Fruit fly (Drosophila melanogaster): ENCODE results near the gene Obp19b.

Obp19b gene

DNA sequence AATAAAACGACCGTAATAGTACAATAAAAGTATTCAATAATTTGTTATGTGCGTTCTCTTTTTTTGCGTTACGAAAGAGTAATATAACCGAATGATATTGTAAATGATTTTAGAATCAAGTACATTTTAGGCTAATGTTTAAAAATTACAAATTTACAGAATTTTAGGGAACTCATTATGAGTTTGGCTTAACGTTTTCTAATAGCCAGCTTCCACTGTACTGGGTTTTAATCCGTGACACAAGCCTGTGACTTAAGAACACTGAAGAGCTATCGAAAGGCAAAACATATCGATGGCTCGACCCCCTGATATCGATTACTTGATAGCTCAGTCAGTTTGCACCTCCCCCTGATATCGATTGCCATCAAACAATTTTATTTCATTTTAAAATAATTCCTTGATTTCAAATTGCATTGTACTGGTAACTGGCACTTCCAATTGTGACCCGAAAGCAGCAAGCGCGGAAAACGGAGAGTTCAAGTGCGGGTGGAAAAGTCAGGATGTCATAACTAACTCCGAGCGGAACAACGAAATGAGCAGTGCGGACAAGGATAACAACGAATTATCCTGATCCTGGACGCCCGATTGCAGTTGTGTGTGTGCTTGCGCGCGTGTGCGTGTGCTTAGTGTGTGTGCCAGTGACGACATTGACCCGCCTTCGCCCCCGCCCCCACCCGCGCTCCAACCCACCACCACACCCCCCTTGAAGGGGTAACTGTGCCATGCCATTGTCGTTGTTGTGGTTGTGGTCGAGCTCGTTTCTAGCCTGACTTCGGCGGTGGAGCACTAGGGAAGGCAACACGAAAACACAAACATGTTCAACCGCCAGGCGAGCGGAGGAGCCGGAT, 22.2 kb upstream of the Obp19b start, which contains the start of gene HERC2:
TSS of gene HERC2 (plus strand) at position 330 of the 848 bp plus-strand sequence.
- TF ChIP-seq CG8159 (tag; optimal IDR thresholded peaks at IDR 0.05) (peak; percentile 21), Pif1B (GFP tag; optimal IDR thresholded peaks at IDR 0.05) (no peak), CG10348 (GFP tag; IDR thresholded peaks at IDR 0.05) (no peak), D1 (tag; optimal IDR thresholded peaks at IDR 0.05) (no peak), EcR (GFP tag; optimal IDR thresholded peaks at IDR 0.05) (no peak), CG14655 (GFP tag; optimal IDR thresholded peaks at IDR 0.05) (no peak), CG9948 (tag; optimal IDR thresholded peaks at IDR 0.05) (no peak), CG12605 (GFP tag; IDR thresholded peaks at IDR 0.05) (0 out of 2 replicates have a peak, but pooled peaks have one; percentile 9), CG15710 (tag; optimal IDR thresholded peaks at IDR 0.05) (peak; percentile 25), fd96Ca (GFP tag; IDR thresholded peaks at IDR 0.05) (no peak; the same call in 2 of the 3 replicates), CG13204 (GFP tag; optimal IDR thresholded peaks at IDR 0.05) (no peak), CG4496 (GFP tag; IDR thresholded peaks at IDR 0.05) (peak; percentile 44; the same call in 1 of the 3 replicates), Ets98B (GFP tag; IDR thresholded peaks at IDR 0.05) (peak; percentile 47), rn (GFP tag; IDR thresholded peaks at IDR 0.05) (no peak), CG8301 (tag; optimal IDR thresholded peaks at IDR 0.05) (no peak), CG34367 (tag; optimal IDR thresholded peaks at IDR 0.05) (peak; percentile 19), gl (tag; optimal IDR thresholded peaks at IDR 0.05) (no peak), CG17806 (tag; optimal IDR thresholded peaks at IDR 0.05) (peak; percentile 20), CG32121 (GFP tag; IDR thresholded peaks at IDR 0.05) (no peak; the same call in 1 of the 2 replicates)

DNA sequence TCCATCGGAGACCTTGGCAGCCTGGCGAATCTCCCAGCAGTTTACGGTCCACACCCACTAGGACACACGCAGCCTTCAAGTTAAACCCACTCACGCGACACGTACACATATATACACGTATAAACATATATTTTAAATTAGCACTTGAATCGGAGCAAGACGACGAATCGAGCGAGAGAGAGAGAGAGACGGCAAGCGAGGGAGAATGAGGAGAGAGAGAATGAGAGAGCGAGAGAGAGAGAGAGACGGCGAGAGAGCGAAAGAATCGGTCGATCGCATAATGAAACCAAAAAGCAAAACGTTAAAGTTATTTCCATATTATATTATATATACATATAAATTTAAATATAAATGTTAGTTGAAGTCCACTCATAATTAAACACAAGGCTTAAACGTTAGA, 4.9 kb upstream of the Obp19b start:
- TF ChIP-seq CG32121 (GFP tag; IDR thresholded peaks at IDR 0.05) (no peak), Pif1A (GFP tag; optimal IDR thresholded peaks at IDR 0.05) (no peak), EcR (GFP tag; optimal IDR thresholded peaks at IDR 0.05) (no peak), CG15710 (tag; optimal IDR thresholded peaks at IDR 0.05) (no peak)

DNA sequence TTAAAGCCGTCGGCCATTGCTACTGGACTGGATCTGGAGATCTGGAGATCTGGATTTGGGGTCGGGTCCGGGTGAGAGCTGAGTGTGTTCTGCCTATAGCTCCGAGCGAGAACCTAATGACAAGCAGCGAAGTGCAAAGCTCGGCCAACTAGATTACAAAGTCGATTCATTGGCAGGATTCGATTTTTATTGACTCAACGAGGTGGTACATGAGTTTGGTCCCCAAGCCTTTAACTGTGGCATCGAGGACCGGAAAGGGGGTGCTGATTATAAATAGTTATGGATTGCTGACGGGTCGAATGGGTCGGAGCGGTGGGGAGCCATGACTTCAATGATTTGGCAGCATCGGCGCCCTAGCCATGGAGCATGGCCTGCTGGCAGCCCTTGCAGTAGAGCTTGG, 3.1 kb upstream of the Obp19b start, which contains the start of gene CG15459:
TSS of gene CG15459 (minus strand) at position 101 of the 400 bp plus-strand sequence.
- TF ChIP-seq CG15710 (tag; optimal IDR thresholded peaks at IDR 0.05) (no peak), CG8301 (tag; optimal IDR thresholded peaks at IDR 0.05) (no peak), CG9948 (tag; optimal IDR thresholded peaks at IDR 0.05) (no peak), CG34367 (tag; optimal IDR thresholded peaks at IDR 0.05) (no peak)

DNA sequence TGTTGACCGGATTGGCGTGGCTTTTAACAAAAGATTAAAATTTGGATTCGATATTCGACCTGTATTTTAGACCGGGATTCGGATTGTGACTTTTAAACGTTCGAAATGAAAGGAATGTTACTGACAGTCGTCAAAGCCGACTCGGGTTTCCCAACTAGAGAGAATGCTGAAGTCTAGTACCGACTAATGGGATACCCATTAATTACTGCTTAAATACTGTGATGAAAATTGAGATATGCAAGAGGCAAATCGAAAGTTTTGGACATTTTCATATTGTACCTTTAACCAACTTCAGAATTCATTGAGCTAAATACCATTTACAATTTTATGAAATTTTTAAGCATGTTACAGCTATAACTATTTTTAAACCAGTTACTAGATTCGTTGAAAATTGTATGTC, 2.4 kb upstream of the Obp19b start, which contains the start of gene CG15458:
TSS of gene CG15458 (minus strand) at position 101 of the 400 bp plus-strand sequence.
- TF ChIP-seq CG17806 (tag; optimal IDR thresholded peaks at IDR 0.05) = no peak
- no peak for TF ChIP-seq Ets98B (GFP tag; IDR thresholded peaks at IDR 0.05)
- no peak for TF ChIP-seq D1 (tag; optimal IDR thresholded peaks at IDR 0.05)
- TF ChIP-seq CG13204 (GFP tag; optimal IDR thresholded peaks at IDR 0.05) = no peak
- no peak for TF ChIP-seq EcR (GFP tag; optimal IDR thresholded peaks at IDR 0.05)
- TF ChIP-seq CG12605 (GFP tag; IDR thresholded peaks at IDR 0.05) = no peak
- no peak for TF ChIP-seq CG34367 (tag; optimal IDR thresholded peaks at IDR 0.05)
- no peak for TF ChIP-seq rn (GFP tag; IDR thresholded peaks at IDR 0.05)
- TF ChIP-seq Snoo (tag; optimal IDR thresholded peaks at IDR 0.05) = no peak
- TF ChIP-seq CG14655 (GFP tag; optimal IDR thresholded peaks at IDR 0.05) = no peak
- TF ChIP-seq CG8301 (tag; optimal IDR thresholded peaks at IDR 0.05) = no peak
- no peak for TF ChIP-seq CG4496 (GFP tag; IDR thresholded peaks at IDR 0.05)
- no peak for TF ChIP-seq CG10348 (GFP tag; IDR thresholded peaks at IDR 0.05)

dm6 chrX:20415444-20415843, 1.1 kb upstream of the Obp19b start, which contains the start of gene Obp19a:
TSS of gene Obp19a (plus strand) at chrX:20415744.
- TF ChIP-seq CG13204 (GFP tag; optimal IDR thresholded peaks at IDR 0.05) (no peak), CG9948 (tag; optimal IDR thresholded peaks at IDR 0.05) (no peak), rn (GFP tag; IDR thresholded peaks at IDR 0.05) (no peak), gl (tag; optimal IDR thresholded peaks at IDR 0.05) (no peak), CG8159 (tag; optimal IDR thresholded peaks at IDR 0.05) (no peak), CG12605 (GFP tag; IDR thresholded peaks at IDR 0.05) (no peak), CG32121 (GFP tag; IDR thresholded peaks at IDR 0.05) (no peak), CG17806 (tag; optimal IDR thresholded peaks at IDR 0.05) (no peak), fd96Ca (GFP tag; IDR thresholded peaks at IDR 0.05) (no peak), Snoo (tag; optimal IDR thresholded peaks at IDR 0.05) (no peak), CG10348 (GFP tag; IDR thresholded peaks at IDR 0.05) (no peak), Ets98B (GFP tag; IDR thresholded peaks at IDR 0.05) (no peak), D1 (tag; optimal IDR thresholded peaks at IDR 0.05) (no peak), Pif1A (GFP tag; optimal IDR thresholded peaks at IDR 0.05) (no peak), CG4496 (GFP tag; IDR thresholded peaks at IDR 0.05) (no peak), EcR (GFP tag; optimal IDR thresholded peaks at IDR 0.05) (no peak)

DNA sequence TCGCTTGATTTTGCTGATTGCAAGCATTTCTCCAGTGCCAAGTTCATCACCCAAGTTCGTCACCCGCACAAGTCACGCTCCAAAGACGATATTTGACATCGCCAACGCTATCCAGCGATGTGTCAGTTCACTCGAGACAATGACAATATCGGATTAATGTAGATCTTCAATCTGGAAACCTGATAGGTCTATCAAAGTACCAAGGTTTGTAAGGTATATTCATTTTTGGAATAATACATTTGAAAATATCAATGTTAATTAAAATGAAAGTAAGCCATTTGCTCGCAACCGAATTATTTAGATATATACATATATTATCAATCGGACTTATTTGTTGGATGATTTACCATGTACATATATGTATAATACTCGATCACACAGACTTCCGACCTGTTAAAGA, 2.3 kb downstream of the Obp19b start, which contains the start of gene Obp19c:
TSS of gene Obp19c (minus strand) at position 101 of the 400 bp plus-strand sequence.
- TF ChIP-seq CG12605 (GFP tag; IDR thresholded peaks at IDR 0.05) (no peak), CG17806 (tag; optimal IDR thresholded peaks at IDR 0.05) (no peak), D1 (tag; optimal IDR thresholded peaks at IDR 0.05) (no peak), Pif1A (GFP tag; optimal IDR thresholded peaks at IDR 0.05) (no peak), CG4496 (GFP tag; IDR thresholded peaks at IDR 0.05) (no peak)
